Worm (Caenorhabditis elegans): ENCODE data around the gene btb-22.

btb-22 gene

DNA sequence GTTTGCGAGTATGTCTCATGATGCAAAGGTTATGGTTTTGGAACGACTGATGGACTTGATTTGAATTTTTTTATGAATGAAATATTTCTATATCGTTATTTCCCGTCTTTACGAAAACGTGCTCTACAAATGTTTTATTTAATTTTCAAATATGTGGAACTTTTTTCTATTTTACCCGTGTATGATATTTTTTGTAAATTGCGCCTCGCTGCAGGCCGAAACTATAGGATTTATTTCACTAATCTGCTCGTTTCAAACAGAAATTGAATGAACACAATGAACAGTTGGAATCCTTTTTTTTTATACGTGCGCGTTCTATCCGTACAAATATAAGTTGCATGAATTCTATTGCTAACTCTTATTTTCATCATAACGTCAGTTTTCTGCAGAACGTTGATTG is 1.6 kb upstream of the btb-22 start, which contains the start of gene btb-18:
btb-18 (plus strand) TSS at position 301 of the 400 bp plus-strand sequence.
- no peak for TF ChIP-seq lir-3 (tag; optimal IDR thresholded peaks at IDR 0.05)
- TF ChIP-seq F37D6.2 (tag; optimal IDR thresholded peaks at IDR 0.05), result no peak
- TF ChIP-seq dve-1 (tag; optimal IDR thresholded peaks at IDR 0.05; ENCODE audit: insufficient read depth), result peak; percentile 39
- no peak for TF ChIP-seq daf-16 (GFP tag; optimal IDR thresholded peaks at IDR 0.05)
- peak; percentile 50 for TF ChIP-seq daf-16 (tag; optimal IDR thresholded peaks at IDR 0.05)

DNA sequence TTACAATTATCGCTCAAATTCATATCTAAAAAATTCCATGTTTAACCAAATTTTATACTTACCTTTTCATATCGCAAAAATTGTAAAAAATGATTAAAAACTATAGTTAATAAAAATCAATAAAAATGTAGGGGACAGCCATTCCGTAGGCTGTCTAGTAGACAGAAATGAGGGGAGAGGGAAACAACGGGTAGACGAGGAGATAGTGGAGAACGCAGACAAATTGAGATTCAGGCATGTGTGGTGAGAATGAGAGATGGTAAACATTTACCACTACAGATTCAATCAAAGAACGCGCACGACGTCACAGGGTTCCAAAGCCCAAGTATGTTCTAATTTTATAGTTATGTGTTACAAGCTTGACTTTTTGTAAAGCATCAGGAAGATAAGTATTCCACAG is 4.0 kb downstream of the btb-22 start:
- peak; percentile 30; the same call in 1 of the 2 replicates for TF ChIP-seq dmd-6 (GFP tag; IDR thresholded peaks at IDR 0.05)
- TF ChIP-seq Y75B8A.6 (GFP tag; IDR thresholded peaks at IDR 0.05), result no peak
- peak; percentile 55 for TF ChIP-seq mes-2 (tag; optimal IDR thresholded peaks at IDR 0.05; ENCODE audit: poor library complexity, severe bottlenecking)
- TF ChIP-seq daf-16 (GFP tag; optimal IDR thresholded peaks at IDR 0.05), result no peak
- peak; percentile 81 for TF ChIP-seq daf-16 (tag; optimal IDR thresholded peaks at IDR 0.05)
- TF ChIP-seq hlh-30 (tag; optimal IDR thresholded peaks at IDR 0.05; ENCODE audit: insufficient read depth), result peak; percentile 22
- TF ChIP-seq pha-4 (GFP tag; IDR thresholded peaks at IDR 0.05), result no peak
- TF ChIP-seq pha-4 (tag; optimal IDR thresholded peaks at IDR 0.05), result no peak
- TF ChIP-seq dve-1 (tag; optimal IDR thresholded peaks at IDR 0.05; ENCODE audit: insufficient read depth), result peak; percentile 62
- peak; percentile 56 for TF ChIP-seq nhr-28 (tag; optimal IDR thresholded peaks at IDR 0.05)
- peak; percentile 93 for TF ChIP-seq duxl-1 (tag; optimal IDR thresholded peaks at IDR 0.05; ENCODE audit: poor library complexity)
- TF ChIP-seq T20F7.1 (GFP tag; optimal IDR thresholded peaks at IDR 0.05), result no peak
- TF ChIP-seq ZK337.2 (GFP tag; IDR thresholded peaks at IDR 0.05), result no peak

ce11 chrII:3309963-3310362 is 10.4 kb downstream of the btb-22 start:
- TF ChIP-seq dmd-6 (GFP tag; IDR thresholded peaks at IDR 0.05), result peak; percentile 19; the same call in 1 of the 2 replicates

ce11 chrII:3310957-3311657 is 11.6 kb downstream of the btb-22 start:
- TF ChIP-seq zfp-2 (tag; optimal IDR thresholded peaks at IDR 0.05) (no peak), dmd-6 (GFP tag; IDR thresholded peaks at IDR 0.05) (peak; percentile 13; the same call in 1 of the 2 replicates), zag-1 (tag; optimal IDR thresholded peaks at IDR 0.05) (no peak), pqm-1 (tag; optimal IDR thresholded peaks at IDR 0.05) (peak; percentile 56), daf-16 (GFP tag; optimal IDR thresholded peaks at IDR 0.05) (no peak), daf-16 (tag; optimal IDR thresholded peaks at IDR 0.05) (peak; percentile 11), T20F7.1 (GFP tag; optimal IDR thresholded peaks at IDR 0.05) (no peak), duxl-1 (tag; optimal IDR thresholded peaks at IDR 0.05; ENCODE audit: poor library complexity) (peak; percentile 69), nhr-28 (tag; optimal IDR thresholded peaks at IDR 0.05) (peak; percentile 23), lin-38 (GFP tag; IDR thresholded peaks at IDR 0.05) (peak; percentile 40), F44E2.7 (GFP tag; IDR thresholded peaks at IDR 0.05) (no peak)

DNA sequence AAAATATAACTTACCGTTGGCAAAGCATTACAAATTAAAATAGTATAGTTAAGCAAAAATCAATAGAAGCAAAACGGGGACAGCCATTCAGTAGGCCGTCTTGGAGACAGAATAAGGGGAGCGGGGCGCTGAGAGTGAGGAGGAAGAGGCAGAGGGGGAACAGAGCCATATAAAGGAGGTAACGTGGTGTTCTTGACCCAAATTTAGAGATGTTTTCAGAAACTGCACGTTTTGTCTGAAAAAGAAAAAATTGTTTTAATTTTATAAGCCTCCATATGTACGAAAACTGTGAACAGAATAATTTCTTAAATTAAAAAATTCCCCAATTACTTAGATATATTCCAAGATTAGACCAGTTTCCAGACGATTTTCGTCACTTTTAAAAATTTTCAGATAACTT is 13.9 kb downstream of the btb-22 start, which contains the start of gene F39E9.6:
F39E9.6 (minus strand) TSS at position 101 of the 400 bp plus-strand sequence.
- no peak for TF ChIP-seq aly-2 (tag; optimal IDR thresholded peaks at IDR 0.05)
- TF ChIP-seq hmg-1.1 (GFP tag; IDR thresholded peaks at IDR 0.05), result no peak
- TF ChIP-seq egl-27 (tag; optimal IDR thresholded peaks at IDR 0.05), result no peak
- no peak for TF ChIP-seq mes-2 (tag; optimal IDR thresholded peaks at IDR 0.05; ENCODE audit: poor library complexity, severe bottlenecking)
- TF ChIP-seq aha-1 (tag), result no peak
- no peak for TF ChIP-seq Y48G9A.11 (GFP tag; IDR thresholded peaks at IDR 0.05)
- TF ChIP-seq daf-16 (GFP tag; optimal IDR thresholded peaks at IDR 0.05), result no peak
- TF ChIP-seq daf-16 (tag; optimal IDR thresholded peaks at IDR 0.05), result no peak
- TF ChIP-seq ceh-82 (tag; optimal IDR thresholded peaks at IDR 0.05), result no peak
- no peak for TF ChIP-seq Y5F2A.4 (GFP tag; optimal IDR thresholded peaks at IDR 0.05)
- no peak for TF ChIP-seq ztf-7 (tag; optimal IDR thresholded peaks at IDR 0.05)
- no peak for TF ChIP-seq zfp-3 (GFP tag; conservative IDR thresholded peaks at IDR 0.05)
- TF ChIP-seq fos-1 (tag; optimal IDR thresholded peaks at IDR 0.05), result no peak
